Worm (Caenorhabditis elegans) whole organism, early embryonic: ENCODE measurements around the gene lpr-2.
A peak's percentile ranks its signal among the peaks of the same experiment; 100 is the strongest.
"Not testable (repeated sequence)": the region's sequence is repeated elsewhere in the genome, so short reads cannot be mapped to it uniquely, and the experiment has no call there.

Experiments
- B0310.2 ChIP-seq: sonication (generic microtip); optimal IDR thresholded peaks from 2 replicates; lab custom pipeline; 2016; ENCODE audit warnings: mild to moderate bottlenecking, missing genetic modification characterization, missing compliant biosample characterization
- F13C5.2 ChIP-seq: sonication (generic microtip); optimal IDR thresholded peaks from 2 replicates; lab custom pipeline; 2017; ENCODE audit warnings: mild to moderate bottlenecking, missing genetic modification characterization, inconsistent platforms, missing compliant biosample characterization
- aly-1 ChIP-seq: sonication (generic microtip); optimal IDR thresholded peaks from 2 replicates; lab custom pipeline; 2016; ENCODE audit warnings: missing genetic modification characterization, missing compliant biosample characterization
- ama-1 ChIP-seq: fragments of 150-350 bp; optimal IDR thresholded peaks from 2 replicates; lab custom pipeline; 2014
- ceh-36 ChIP-seq: sonication (generic microtip); optimal IDR thresholded peaks from 2 replicates; lab custom pipeline; 2016; ENCODE audit warnings: missing genetic modification characterization, inconsistent platforms, missing compliant biosample characterization
- ets-7 ChIP-seq: sonication (generic microtip); optimal IDR thresholded peaks from 2 replicates; lab custom pipeline; 2016; ENCODE audit warnings: missing genotype, missing genetic modification characterization, missing compliant biosample characterization
- flt-1 ChIP-seq: fragments of 200-800 bp; sonication (Bioruptor generic); IDR thresholded peaks from 2 replicates; pipeline ENCODE4 v1.3.6; 2022; ENCODE audit warnings: missing genetic modification characterization, missing compliant biosample characterization
- hmbx-1 ChIP-seq: sonication (generic microtip); optimal IDR thresholded peaks from 2 replicates; lab custom pipeline; 2016; ENCODE audit warnings: mild to moderate bottlenecking, missing genetic modification characterization, missing compliant biosample characterization
- hmg-4 ChIP-seq: fragments of 200-800 bp; sonication (Bioruptor generic); optimal IDR thresholded peaks from 2 replicates; lab custom pipeline; 2018; ENCODE audit warnings: mild to moderate bottlenecking, missing genetic modification characterization, missing compliant biosample characterization
- hnd-1 ChIP-seq: sonication (generic microtip); optimal IDR thresholded peaks from 2 replicates; lab custom pipeline; 2016; ENCODE audit warnings: missing genetic modification characterization, missing compliant biosample characterization
- pes-1 ChIP-seq: fragments of 200-800 bp; sonication (Bioruptor generic); IDR thresholded peaks from 2 replicates; pipeline ENCODE4 v1.3.6; 2022; ENCODE audit warnings: missing genetic modification reagents, missing genetic modification characterization, missing compliant biosample characterization
- scrt-1 ChIP-seq: fragments of 200-800 bp; sonication (Bioruptor generic); IDR thresholded peaks from 2 replicates; pipeline ENCODE4 v1.3.6; 2022; ENCODE audit warnings: missing genetic modification characterization, missing compliant biosample characterization
- sea-1 ChIP-seq: fragments of 200-800 bp; sonication (Bioruptor generic); conservative IDR thresholded peaks from 2 replicates; pipeline ENCODE4 v1.3.6; 2022; ENCODE audit warnings: missing genetic modification characterization, missing compliant biosample characterization
- tbx-11 ChIP-seq: fragments of 200-800 bp; sonication (Bioruptor generic); IDR thresholded peaks from 2 replicates; pipeline ENCODE4 v1.3.6; 2022; ENCODE audit warnings: missing genetic modification characterization, missing compliant biosample characterization
- tra-4 ChIP-seq: sonication (generic microtip); optimal IDR thresholded peaks from 2 replicates; lab custom pipeline; 2017; ENCODE audit warnings: missing genetic modification characterization, missing compliant biosample characterization

Gene lpr-2

DNA sequence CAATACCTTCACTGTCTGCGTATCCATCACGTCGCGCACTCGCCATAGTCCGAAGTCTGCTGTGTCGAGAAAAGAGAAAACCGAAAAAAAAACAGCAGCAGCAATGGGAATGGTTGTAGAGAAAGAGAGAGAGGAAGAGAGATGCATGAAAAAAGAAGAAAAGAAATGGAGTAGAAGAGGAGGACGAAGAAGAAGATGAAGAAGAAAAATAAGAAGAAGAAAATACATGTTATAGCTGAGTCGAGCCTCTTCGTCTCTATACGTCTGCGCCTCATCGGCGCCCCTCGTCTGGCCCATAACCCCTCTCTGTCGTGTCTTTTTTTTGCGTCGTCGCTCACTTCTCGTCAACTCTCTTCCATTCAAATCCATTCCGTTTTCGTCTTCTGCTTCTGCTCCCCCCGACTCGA, 30.7 kb downstream of the lpr-2 start:
- TF ChIP-seq B0310.2 (tag; lab: Kevin White, UChicago) (no peak), hmbx-1 (tag; lab: Kevin White, UChicago) (no peak), F13C5.2 (peak; percentile 27)

DNA sequence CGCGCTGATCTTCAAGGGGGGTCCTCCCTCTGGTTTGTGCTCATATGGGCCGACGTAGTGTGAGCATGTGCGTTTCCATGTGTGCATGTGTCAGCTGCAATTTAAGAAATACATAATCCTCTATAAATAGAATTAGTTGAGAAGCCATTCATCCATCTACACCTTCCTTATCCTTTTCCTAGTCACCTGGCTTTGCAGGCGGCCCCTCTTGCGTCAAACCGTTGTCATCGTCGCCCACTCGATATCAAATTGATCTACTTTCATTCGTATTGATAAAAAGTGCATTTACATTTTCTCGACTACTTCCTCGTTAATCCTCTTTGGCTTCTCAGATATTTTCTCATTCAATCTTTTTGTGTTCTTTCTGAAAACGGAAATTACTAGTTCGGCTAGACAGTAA, 33.0 kb downstream of the lpr-2 start:
- no peak for TF ChIP-seq sea-1 (GFP tag; lab: Robert Waterston, UW)

DNA sequence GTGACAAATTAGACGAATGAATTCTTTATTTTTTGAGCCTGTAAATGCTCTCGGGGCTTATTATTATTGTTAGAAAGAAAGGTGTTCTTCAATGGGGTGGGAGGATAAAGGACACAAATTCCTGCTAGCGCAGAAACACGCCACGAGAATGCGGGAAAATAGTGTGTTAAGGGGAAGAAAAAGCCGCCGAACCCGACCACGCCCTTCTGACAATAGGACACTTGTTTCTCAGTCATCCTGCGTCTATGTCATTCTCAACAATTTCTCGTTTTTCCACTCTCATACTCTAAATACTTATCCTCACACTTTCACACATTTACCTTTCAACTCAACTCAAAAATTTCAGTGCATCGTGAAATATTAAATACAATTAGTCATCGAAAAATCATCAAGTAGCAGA, 34.9 kb downstream of the lpr-2 start, which contains the start of gene M117.1:
Gene M117.1 (plus strand): TSS at position 347 of the 400 bp plus-strand sequence.
- TF ChIP-seq ets-7 (tag; lab: Kevin White, UChicago) = no peak
- TF ChIP-seq ceh-36 (tag; lab: Kevin White, UChicago) = no peak
- TF ChIP-seq hmbx-1 (tag; lab: Kevin White, UChicago) = no peak
- no peak for TF ChIP-seq F13C5.2
- TF ChIP-seq tbx-11 = no peak
- TF ChIP-seq scrt-1 (GFP tag; lab: Robert Waterston, UW) = no peak
- TF ChIP-seq hnd-1 (tag; lab: Kevin White, UChicago) = no peak

DNA sequence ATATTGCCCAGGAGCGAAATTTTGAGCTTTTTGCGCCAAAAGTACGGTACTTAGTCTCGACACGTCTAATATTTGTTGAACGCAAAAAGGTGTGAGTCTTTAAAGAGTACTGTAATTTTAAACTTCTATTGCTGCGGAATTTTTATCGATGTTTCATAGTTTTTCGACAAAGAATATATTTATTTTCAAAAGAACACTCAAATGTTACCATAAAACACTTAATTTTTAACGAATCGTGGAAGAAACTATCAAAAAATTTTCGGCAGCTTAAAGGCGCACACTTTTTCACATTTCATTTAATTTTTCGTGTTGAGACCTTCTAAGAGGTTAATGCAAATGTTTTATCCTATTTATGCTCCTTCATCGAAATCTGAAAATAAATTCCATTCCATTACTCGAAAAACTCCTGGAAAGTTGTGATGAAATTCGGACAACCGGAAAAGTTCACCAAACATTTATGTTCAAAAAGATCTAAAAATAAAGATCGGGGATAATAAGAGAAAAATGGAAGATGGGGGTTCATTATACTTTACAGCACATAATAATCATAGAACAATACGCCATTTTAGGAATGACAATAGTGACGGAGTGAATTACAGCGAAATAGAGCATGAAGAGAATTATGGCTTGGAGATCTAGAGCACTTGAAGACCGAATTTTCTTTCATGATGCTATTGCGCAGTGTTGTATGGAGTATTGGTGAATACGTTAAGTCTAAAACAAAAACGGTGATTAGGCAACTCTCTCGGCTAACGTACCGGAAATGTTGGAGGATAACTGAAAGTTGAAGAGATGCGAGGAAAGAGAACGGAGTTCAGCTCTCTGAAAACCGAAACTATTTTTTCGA, 41.3 kb downstream of the lpr-2 start:
- TF ChIP-seq ama-1 (lab: Kevin White, UChicago) = peak; percentile 41
- TF ChIP-seq scrt-1 (GFP tag; lab: Robert Waterston, UW) = no peak

DNA sequence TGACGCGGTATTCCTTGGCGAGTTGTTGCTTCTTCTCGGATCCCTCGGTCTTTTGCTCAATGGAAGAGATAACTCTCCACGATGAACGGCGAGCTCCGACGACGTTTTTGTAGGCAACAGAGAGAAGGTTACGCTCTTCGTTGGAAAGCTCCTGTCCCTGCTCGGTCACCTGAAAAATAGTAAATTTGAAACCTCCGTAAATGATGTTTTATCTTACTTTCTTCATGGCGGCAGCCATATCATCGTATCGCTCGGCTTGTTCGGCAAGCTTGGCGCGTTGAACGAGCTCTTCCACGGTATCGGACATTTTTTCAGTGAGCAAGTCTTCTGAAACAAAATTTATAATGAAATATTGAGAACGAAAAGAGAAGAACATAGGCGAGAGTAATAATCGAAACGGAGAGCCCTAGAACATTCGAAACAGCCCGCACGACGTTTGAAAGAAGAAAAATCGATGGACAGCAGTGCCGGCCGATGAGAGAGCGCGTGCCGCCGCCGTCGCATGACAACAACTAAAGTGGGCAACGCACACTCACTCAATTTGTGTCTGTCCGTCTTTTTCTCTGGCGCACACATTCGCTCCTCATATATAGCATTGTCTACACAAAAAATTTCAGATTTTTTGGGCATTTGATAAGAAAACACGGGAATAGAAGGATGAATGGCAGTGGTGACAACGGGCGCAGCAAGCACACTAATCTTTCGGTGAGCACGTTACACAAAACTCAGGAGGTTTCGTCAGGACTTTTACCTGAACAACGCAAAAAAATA, 42.8 kb downstream of the lpr-2 start, which contains the start of the genes par-5 and M117.3:
Gene par-5 (minus strand): TSS at position 334 of the 771 bp plus-strand sequence.
Gene M117.3 (plus strand): TSS at position 616 of the 771 bp plus-strand sequence.
- TF ChIP-seq pes-1 (GFP tag; lab: Robert Waterston, UW) (no peak), flt-1 (no peak), F13C5.2 (peak; percentile 52), ama-1 (lab: Kevin White, UChicago) (no peak), tra-4 (tag; lab: Kevin White, UChicago) (no peak), hmbx-1 (tag; lab: Kevin White, UChicago) (no peak), tbx-11 (peak; percentile 17; the same call in 1 of the 2 replicates), sea-1 (GFP tag; lab: Robert Waterston, UW) (no peak)

DNA sequence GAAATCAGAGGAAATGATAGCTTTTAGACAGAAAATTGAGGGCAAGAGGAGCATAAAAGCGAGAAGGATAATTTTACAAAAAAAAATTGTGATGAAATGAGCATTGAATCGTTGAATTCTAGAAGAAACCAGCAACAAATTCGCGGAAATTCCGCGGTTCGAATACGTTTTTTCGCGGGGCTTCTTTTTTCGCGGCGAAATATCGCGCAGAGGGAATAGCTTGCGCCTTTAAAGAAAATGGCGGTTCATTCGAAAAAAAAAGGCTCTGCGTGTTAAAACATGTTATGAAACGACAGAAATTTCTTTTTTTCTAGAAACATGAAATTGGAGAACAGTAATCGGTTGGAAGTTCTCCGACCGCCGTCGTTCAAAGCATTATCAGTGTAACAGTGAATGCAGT, 43.4 kb downstream of the lpr-2 start:
- TF ChIP-seq aly-1 (tag; lab: Kevin White, UChicago) (no peak), pes-1 (GFP tag; lab: Robert Waterston, UW) (0 out of 2 replicates have a peak, but pooled peaks have one; percentile 15)

DNA sequence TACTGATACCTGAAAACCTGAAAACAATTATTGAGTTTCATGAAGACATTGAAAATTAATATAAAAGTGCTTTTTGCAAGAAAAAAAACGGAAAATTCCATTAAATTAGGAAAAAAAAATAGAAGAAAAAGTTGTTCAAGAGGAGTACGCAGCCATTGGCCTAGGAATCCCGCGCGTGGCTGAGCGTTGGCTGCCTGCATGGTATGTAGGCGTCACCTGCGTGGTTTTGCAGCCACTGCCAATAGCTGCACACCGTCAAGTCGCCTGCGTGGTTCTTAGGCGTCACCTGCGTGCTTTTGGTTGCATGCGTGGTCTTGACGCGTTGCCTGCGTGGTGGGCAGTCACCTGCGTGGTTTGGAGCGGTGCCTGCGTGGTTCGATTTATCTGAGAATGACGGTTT, 49.0 kb downstream of the lpr-2 start, which contains the start of gene M117.6:
Gene M117.6 (minus strand): TSS at position 101 of the 400 bp plus-strand sequence.
- TF ChIP-seq tbx-11; ama-1 (lab: Kevin White, UChicago); B0310.2 (tag; lab: Kevin White, UChicago): not testable (repeated sequence)

DNA sequence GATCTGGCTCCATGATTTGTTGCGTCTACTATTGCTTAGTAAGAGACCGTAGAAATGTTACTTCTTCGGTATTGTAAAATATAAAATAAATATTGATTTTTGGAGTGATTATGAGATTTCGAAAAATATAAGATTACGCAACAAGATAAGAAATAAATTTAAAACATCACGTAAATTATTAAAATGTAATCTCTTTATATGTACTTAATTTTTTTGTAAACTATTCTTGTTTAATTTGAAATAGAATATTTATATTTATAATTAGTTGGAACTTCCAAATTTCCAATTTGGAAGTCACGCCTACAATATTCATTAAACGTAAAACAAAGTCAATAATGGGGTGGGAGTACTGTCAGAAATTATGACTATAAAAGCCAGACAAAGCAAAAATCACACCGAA, 54.4 kb downstream of the lpr-2 start, which contains the start of gene M117.4:
Gene M117.4 (minus strand): TSS at position 101 of the 400 bp plus-strand sequence.
- no peak for TF ChIP-seq tra-4 (tag; lab: Kevin White, UChicago)
- TF ChIP-seq hmg-4 (GFP tag; lab: Kevin White, UChicago) = no peak
- TF ChIP-seq ama-1 (lab: Kevin White, UChicago) = no peak
- TF ChIP-seq F13C5.2 = no peak
- no peak for TF ChIP-seq aly-1 (tag; lab: Kevin White, UChicago)
- no peak for TF ChIP-seq ets-7 (tag; lab: Kevin White, UChicago)
- TF ChIP-seq ceh-36 (tag; lab: Kevin White, UChicago) = no peak
- no peak for TF ChIP-seq flt-1
- no peak for TF ChIP-seq tbx-11
- no peak for TF ChIP-seq sea-1 (GFP tag; lab: Robert Waterston, UW)
- no peak for TF ChIP-seq hnd-1 (tag; lab: Kevin White, UChicago)
